Fruit fly (Drosophila melanogaster) whole organism, embryonic: Measurements from ENCODE around the gene Mer.

Experiments used
- ATbp ChIP-seq: fragments of 200-800 bp; sonication (Bioruptor generic); optimal IDR thresholded peaks from 2 replicates; lab custom pipeline; 2017; ENCODE audit warnings: missing biosample characterization, mild to moderate bottlenecking, missing genetic modification characterization, missing genetic modification reagents
- Bteb2 ChIP-seq: fragments of 200-800 bp; sonication (Bioruptor generic); optimal IDR thresholded peaks from 2 replicates; lab custom pipeline; 2016; ENCODE audit warnings: missing biosample characterization, missing genetic modification characterization
- CG10147 ChIP-seq: fragments of 200-800 bp; sonication (Bioruptor generic); optimal IDR thresholded peaks from 2 replicates; lab custom pipeline; 2019; ENCODE audit warnings: missing biosample characterization, mild to moderate bottlenecking, missing genetic modification characterization, moderate library complexity
- CG11247 ChIP-seq: fragments of 200-800 bp; sonication (Bioruptor generic); IDR thresholded peaks from 2 replicates; pipeline ENCODE4 v1.3.6; 2022; ENCODE audit warnings: missing biosample characterization, missing genetic modification characterization
- CG11695 ChIP-seq: fragments of 200-800 bp; sonication (Bioruptor generic); IDR thresholded peaks from 3 replicates; pipeline ENCODE4 v1.3.6; 2022; ENCODE audit warnings: missing biosample characterization, missing genetic modification characterization
- CG11723 ChIP-seq: fragments of 200-800 bp; sonication (Bioruptor generic); optimal IDR thresholded peaks from 2 replicates; lab custom pipeline; 2017; ENCODE audit warnings: missing biosample characterization, mild to moderate bottlenecking, missing genetic modification characterization
- CG12071 ChIP-seq: fragments of 200-800 bp; sonication (Bioruptor generic); optimal IDR thresholded peaks from 3 replicates; lab custom pipeline; 2018; ENCODE audit warnings: missing biosample characterization, mild to moderate bottlenecking, missing genetic modification characterization
- CG12659 ChIP-seq: fragments of 200-800 bp; sonication (Bioruptor generic); optimal IDR thresholded peaks from 3 replicates; lab custom pipeline; 2017; ENCODE audit warnings: mild to moderate bottlenecking, missing biosample characterization, missing genetic modification reagents, missing genetic modification characterization
- CG12769 ChIP-seq: fragments of 200-800 bp; sonication (Bioruptor generic); optimal IDR thresholded peaks from 2 replicates; lab custom pipeline; 2019; ENCODE audit warnings: missing biosample characterization, mild to moderate bottlenecking, missing genetic modification characterization, moderate library complexity
- CG15696 ChIP-seq: fragments of 200-800 bp; sonication (Bioruptor generic); optimal IDR thresholded peaks from 2 replicates; lab custom pipeline; 2019; ENCODE audit warnings: missing biosample characterization, mild to moderate bottlenecking, missing genetic modification characterization, moderate library complexity
- CG18476 ChIP-seq: fragments of 200-800 bp; sonication (Bioruptor generic); optimal IDR thresholded peaks from 2 replicates; lab custom pipeline; 2016; ENCODE audit warnings: missing biosample characterization, mild to moderate bottlenecking, missing genetic modification characterization
- CG3163 ChIP-seq: fragments of 200-800 bp; sonication (Bioruptor generic); optimal IDR thresholded peaks from 3 replicates; lab custom pipeline; 2016; ENCODE audit warnings: missing biosample characterization, missing genetic modification characterization
- CG32772 ChIP-seq: fragments of 200-800 bp; sonication (Bioruptor generic); IDR thresholded peaks from 2 replicates; pipeline ENCODE4 v1.3.6; 2022; ENCODE audit warnings: missing biosample characterization, missing genetic modification characterization
- CG4424 ChIP-seq: fragments of 200-800 bp; sonication (Bioruptor generic); optimal IDR thresholded peaks from 3 replicates; lab custom pipeline; 2016; ENCODE audit warnings: missing biosample characterization, missing genetic modification characterization
- CG6689 ChIP-seq: fragments of 200-800 bp; sonication (Bioruptor generic); IDR thresholded peaks from 2 replicates; pipeline ENCODE4 v1.3.6; 2022; ENCODE audit warnings: missing biosample characterization, missing genetic modification characterization
- CG7372 ChIP-seq: fragments of 200-800 bp; sonication (Bioruptor generic); IDR thresholded peaks from 2 replicates; pipeline ENCODE4 v1.3.6; 2022; ENCODE audit warnings: missing biosample characterization, missing genetic modification characterization
- Dbx ChIP-seq: fragments of 200-800 bp; sonication (Bioruptor generic); IDR thresholded peaks from 3 replicates; pipeline ENCODE4 v1.3.6; 2022; ENCODE audit warnings: missing biosample characterization, missing genetic modification characterization
- HHEX ChIP-seq: fragments of 200-800 bp; sonication (Bioruptor generic); optimal IDR thresholded peaks from 3 replicates; lab custom pipeline; 2017; ENCODE audit warnings: missing biosample characterization, mild to moderate bottlenecking, missing genetic modification characterization, missing genetic modification reagents
- HLH3B ChIP-seq: fragments of 200-800 bp; sonication (Bioruptor generic); IDR thresholded peaks from 2 replicates; pipeline ENCODE4 v1.3.6; 2022; ENCODE audit warnings: missing biosample characterization, missing genetic modification characterization
- Hmr ChIP-seq: fragments of 200-800 bp; sonication (Bioruptor generic); optimal IDR thresholded peaks from 3 replicates; lab custom pipeline; 2017; ENCODE audit warnings: mild to moderate bottlenecking, missing biosample characterization, missing genetic modification reagents, missing genetic modification characterization
- Hsf ChIP-seq: fragments of 200-800 bp; sonication (Bioruptor generic); optimal IDR thresholded peaks from 3 replicates; lab custom pipeline; 2016; ENCODE audit warnings: missing biosample characterization, missing genetic modification characterization
- Jarid2 ChIP-seq: fragments of 200-800 bp; sonication (Bioruptor generic); optimal IDR thresholded peaks from 3 replicates; lab custom pipeline; 2017; ENCODE audit warnings: mild to moderate bottlenecking, missing biosample characterization, missing genetic modification reagents, missing genetic modification characterization
- Kr ChIP-seq: fragments of 200-800 bp; sonication (Bioruptor generic); optimal IDR thresholded peaks from 2 replicates; lab custom pipeline; 2017; ENCODE audit warnings: missing biosample characterization, mild to moderate bottlenecking, missing genetic modification characterization
- Mad ChIP-seq: fragments of 200-800 bp; sonication (Bioruptor generic); optimal IDR thresholded peaks from 2 replicates; lab custom pipeline; 2016; ENCODE audit warnings: missing biosample characterization, missing genetic modification characterization
- Side ChIP-seq: fragments of 200-800 bp; sonication (Bioruptor generic); optimal IDR thresholded peaks from 2 replicates; lab custom pipeline; 2016; ENCODE audit warnings: missing biosample characterization, missing genetic modification characterization
- Sox100B ChIP-seq: fragments of 200-800 bp; sonication (Bioruptor generic); optimal IDR thresholded peaks from 3 replicates; lab custom pipeline; 2018; ENCODE audit warnings: missing biosample characterization, mild to moderate bottlenecking, missing genetic modification characterization
- Sox102F ChIP-seq: fragments of 200-800 bp; sonication (Bioruptor generic); optimal IDR thresholded peaks from 2 replicates; lab custom pipeline; 2018; ENCODE audit warnings: missing biosample characterization, mild to moderate bottlenecking, missing genetic modification characterization, moderate library complexity
- ash1 ChIP-seq: fragments of 200-800 bp; sonication (Bioruptor generic); optimal IDR thresholded peaks from 2 replicates; lab custom pipeline; 2018; ENCODE audit warnings: missing biosample characterization, mild to moderate bottlenecking, missing genetic modification characterization
- br ChIP-seq: fragments of >200 bp; optimal IDR thresholded peaks from 2 replicates; lab custom pipeline; 2017
- corto ChIP-seq: fragments of 200-800 bp; sonication (Bioruptor generic); optimal IDR thresholded peaks from 2 replicates; lab custom pipeline; 2016; ENCODE audit warnings: missing biosample characterization, mild to moderate bottlenecking, missing genetic modification characterization, moderate library complexity
- crol ChIP-seq: fragments of 200-800 bp; sonication (Bioruptor generic); IDR thresholded peaks from 2 replicates; pipeline ENCODE4 v1.3.6; 2022; ENCODE audit warnings: missing biosample characterization, missing genetic modification characterization
- fu2 ChIP-seq: fragments of 200-800 bp; sonication (Bioruptor generic); optimal IDR thresholded peaks from 2 replicates; lab custom pipeline; 2016; ENCODE audit warnings: missing biosample characterization, missing genetic modification characterization
- gem ChIP-seq: fragments of 200-800 bp; sonication (Bioruptor generic); optimal IDR thresholded peaks from 2 replicates; lab custom pipeline; 2019; ENCODE audit warnings: missing biosample characterization, mild to moderate bottlenecking, missing genetic modification characterization, moderate library complexity
- gfzf ChIP-seq: fragments of 200-800 bp; sonication (Bioruptor generic); optimal IDR thresholded peaks from 2 replicates; lab custom pipeline; 2016; ENCODE audit warnings: missing biosample characterization, mild to moderate bottlenecking, missing genetic modification characterization, moderate library complexity
- gt ChIP-seq: fragments of 200-800 bp; sonication (Bioruptor generic); IDR thresholded peaks from 2 replicates; pipeline ENCODE4 v1.3.6; 2022; ENCODE audit warnings: missing biosample characterization, missing genetic modification characterization
- ham ChIP-seq: fragments of 200-800 bp; sonication (Bioruptor generic); IDR thresholded peaks from 2 replicates; pipeline ENCODE4 v1.3.6; 2022; ENCODE audit warnings: missing biosample characterization, missing genetic modification characterization
- mld ChIP-seq: fragments of 200-800 bp; sonication (Bioruptor generic); IDR thresholded peaks from 3 replicates; pipeline ENCODE4 v1.3.6; 2022; ENCODE audit warnings: missing biosample characterization, missing genetic modification characterization; ENCODE audit not compliant: partially characterized antibody
- org-1 ChIP-seq: fragments of 200-800 bp; sonication (Bioruptor generic); optimal IDR thresholded peaks from 2 replicates; lab custom pipeline; 2017; ENCODE audit warnings: missing biosample characterization, missing genetic modification characterization
- phol ChIP-seq: fragments of 200-800 bp; sonication (Bioruptor generic); optimal IDR thresholded peaks from 3 replicates; lab custom pipeline; 2018; ENCODE audit warnings: missing biosample characterization, mild to moderate bottlenecking, missing genetic modification characterization, moderate library complexity
- pnt ChIP-seq: fragments of 200-800 bp; sonication (Bioruptor generic); optimal IDR thresholded peaks from 3 replicates; lab custom pipeline; 2016; ENCODE audit warnings: missing biosample characterization, missing genetic modification characterization
- pum ChIP-seq: fragments of 200-800 bp; sonication (Bioruptor generic); optimal IDR thresholded peaks from 2 replicates; lab custom pipeline; 2016; ENCODE audit warnings: missing biosample characterization, missing genetic modification characterization
- ranshi ChIP-seq: fragments of 200-800 bp; sonication (Bioruptor generic); IDR thresholded peaks from 2 replicates; pipeline ENCODE4 v1.3.6; 2022; ENCODE audit warnings: missing biosample characterization, missing genetic modification characterization
- sens-2 ChIP-seq: fragments of 200-800 bp; sonication (Bioruptor generic); IDR thresholded peaks from 2 replicates; pipeline ENCODE4 v1.3.6; 2022; ENCODE audit warnings: missing biosample characterization, missing genetic modification characterization
- sima ChIP-seq: fragments of 200-800 bp; sonication (Bioruptor generic); optimal IDR thresholded peaks from 2 replicates; lab custom pipeline; 2016; ENCODE audit warnings: missing biosample characterization, missing genetic modification characterization
- slou ChIP-seq: fragments of 200-800 bp; sonication (Bioruptor generic); optimal IDR thresholded peaks from 3 replicates; lab custom pipeline; 2016; ENCODE audit warnings: missing biosample characterization, missing genetic modification characterization
- sob ChIP-seq: fragments of 200-800 bp; sonication (Bioruptor generic); IDR thresholded peaks from 2 replicates; pipeline ENCODE4 v1.3.6; 2022; ENCODE audit warnings: missing biosample characterization, missing genetic modification characterization
- tin ChIP-seq: fragments of 200-800 bp; sonication (Bioruptor generic); optimal IDR thresholded peaks from 3 replicates; lab custom pipeline; 2016; ENCODE audit warnings: missing biosample characterization, missing genetic modification characterization
- tll ChIP-seq, 2 experiments: fragments of 200-800 bp in 1 of 2; fragments of >200 bp in 1 of 2; sonication (Bioruptor generic) in 1 of 2; optimal IDR thresholded peaks; 2 replicates each; lab custom pipeline; 2017 to 2019; ENCODE audit warnings: missing biosample characterization in 2 of 2, missing genetic modification characterization in 2 of 2, mild to moderate bottlenecking in 1 of 2, moderate library complexity in 1 of 2
- twi ChIP-seq: fragments of 200-800 bp; optimal IDR thresholded peaks from 2 replicates; lab custom pipeline; 2019; ENCODE audit warnings: missing biosample characterization, mild to moderate bottlenecking, missing genetic modification characterization, moderate library complexity
- vfl ChIP-seq: fragments of 200-800 bp; sonication (Bioruptor generic); optimal IDR thresholded peaks from 2 replicates; lab custom pipeline; 2016; ENCODE audit warnings: missing biosample characterization, missing genetic modification characterization
- yki ChIP-seq: fragments of >200 bp; optimal IDR thresholded peaks from 3 replicates; lab custom pipeline; 2018

Gene Mer

dm6 chrX:19694792-19695558, 1.7 kb upstream of the Mer start, which contains the start of gene CG14229 (continued):
- TF ChIP-seq Dbx (GFP tag; lab: Robert Waterston, UW): no peak
- TF ChIP-seq gfzf (GFP tag; lab: Kevin White, UChicago): peak; percentile 69
- TF ChIP-seq Hsf (GFP tag; lab: Kevin White, UChicago): no peak
- no peak for TF ChIP-seq tll (GFP tag; optimal IDR thresholded peaks at IDR 0.05; lab: Kevin White, UChicago)
- no peak for TF ChIP-seq pum
- TF ChIP-seq crol (GFP tag; lab: Robert Waterston, UW): no peak
- TF ChIP-seq CG6689 (GFP tag; lab: Robert Waterston, UW): peak; percentile 77
- no peak for TF ChIP-seq sima (GFP tag; lab: Kevin White, UChicago)
- TF ChIP-seq CG12769 (tag; lab: Kevin White, UChicago): no peak
- TF ChIP-seq ATbp (GFP tag; lab: Kevin White, UChicago): no peak
- TF ChIP-seq phol: peak; percentile 3
- no peak for TF ChIP-seq pnt
- no peak for TF ChIP-seq ham
- TF ChIP-seq CG4424 (GFP tag; lab: Kevin White, UChicago): no peak
- TF ChIP-seq CG12071 (GFP tag; lab: Kevin White, UChicago): no peak
- no peak for TF ChIP-seq sob (GFP tag; lab: Robert Waterston, UW)
- no peak for TF ChIP-seq br
- no peak for TF ChIP-seq CG12659
- no peak for TF ChIP-seq CG18476 (GFP tag; lab: Kevin White, UChicago)
- no peak for TF ChIP-seq CG7372
- peak; percentile 38 for TF ChIP-seq gem (tag; lab: Kevin White, UChicago)
- no peak for TF ChIP-seq CG3163
- no peak for TF ChIP-seq CG11723
- no peak for TF ChIP-seq Bteb2 (GFP tag; lab: Kevin White, UChicago)
- no peak for TF ChIP-seq fu2
- no peak for TF ChIP-seq tin (GFP tag; lab: Kevin White, UChicago)
- no peak for TF ChIP-seq HLH3B (GFP tag; lab: Robert Waterston, UW)
- no peak for TF ChIP-seq ash1 (GFP tag; lab: Kevin White, UChicago)
- no peak for TF ChIP-seq twi
- no peak for TF ChIP-seq Mad (GFP tag; lab: Kevin White, UChicago)
- TF ChIP-seq ranshi: 0 out of 2 replicates have a peak, but pooled peaks have one; percentile 24
- no peak for TF ChIP-seq slou (GFP tag; lab: Kevin White, UChicago)
- no peak for TF ChIP-seq Hmr (GFP tag; lab: Kevin White, UChicago)
- TF ChIP-seq mld (GFP tag; lab: Robert Waterston, UW): no peak
- no peak for TF ChIP-seq vfl (GFP tag; lab: Kevin White, UChicago)
- TF ChIP-seq Side (GFP tag; lab: Kevin White, UChicago): no peak
- TF ChIP-seq yki (lab: Kevin White, UChicago): no peak
- TF ChIP-seq CG10147 (GFP tag; lab: Kevin White, UChicago): no peak
- peak; percentile 10 for TF ChIP-seq Sox102F (GFP tag; lab: Kevin White, UChicago)
- TF ChIP-seq corto (GFP tag; lab: Kevin White, UChicago): no peak
- peak; percentile 53; the same call in 1 of the 3 replicates for TF ChIP-seq CG11695 (GFP tag; lab: Robert Waterston, UW)
- TF ChIP-seq Jarid2: no peak
- TF ChIP-seq CG15696: no peak
- 0 out of 2 replicates have a peak, but pooled peaks have one; percentile 17 for TF ChIP-seq CG32772 (GFP tag; lab: Robert Waterston, UW)
- no peak for TF ChIP-seq HHEX
- no peak for TF ChIP-seq sens-2 (GFP tag; lab: Robert Waterston, UW)
- TF ChIP-seq gt (GFP tag; lab: Robert Waterston, UW): no peak
- no peak for TF ChIP-seq Sox100B
- no peak for TF ChIP-seq Kr (GFP tag; lab: Kevin White, UChicago)
- TF ChIP-seq org-1 (GFP tag; lab: Kevin White, UChicago): no peak
- no peak for TF ChIP-seq CG11247 (GFP tag; lab: Robert Waterston, UW)
